Worm (Caenorhabditis elegans): ENCODE data around the gene F17C11.13.

DNA sequence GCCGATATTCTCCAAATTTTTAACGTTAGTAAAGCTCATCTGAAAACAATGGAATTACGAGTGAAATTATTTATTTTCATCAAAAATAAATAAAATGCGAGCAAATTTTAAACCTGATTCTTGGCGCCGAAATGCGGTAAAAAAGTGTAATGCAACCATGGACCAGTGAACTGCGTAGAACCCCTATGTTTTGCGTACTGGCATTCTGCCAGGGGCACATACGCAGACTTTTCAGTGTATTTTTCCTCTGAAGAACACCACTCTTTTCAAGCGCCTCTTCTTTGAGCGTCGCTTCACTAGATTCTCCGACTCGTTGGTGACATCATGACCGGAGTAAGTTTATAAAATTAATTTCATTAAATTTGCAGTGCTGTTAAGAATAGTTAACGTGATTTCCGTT lies 9.8 kb downstream of the F17C11.13 start, which contains the start of the genes ctf-4 and eef-1G:
- TF ChIP-seq ama-1 (optimal IDR thresholded peaks at IDR 0.05) (peak; percentile 83), daf-12 (tag; optimal IDR thresholded peaks at IDR 0.05) (no peak), tra-1 (GFP tag; IDR thresholded peaks at IDR 0.05) (peak; percentile 85; the same call in 1 of the 2 replicates)

Measured in whole organism, L4 larva.